Worm (Caenorhabditis elegans): ENCODE results near the gene rabx-5.

ce11 chrIII:10600138-10600626 is 5.0 kb upstream of the rabx-5 start, which contains the start of gene epg-6:
- TF ChIP-seq klf-2 (GFP tag; conservative IDR thresholded peaks at IDR 0.05) (no peak), cog-1 (tag; optimal IDR thresholded peaks at IDR 0.05) (no peak), flt-1 (GFP tag; IDR thresholded peaks at IDR 0.05) (no peak), T22C8.4 (GFP tag; IDR thresholded peaks at IDR 0.05) (no peak)
